Fruit fly (Drosophila melanogaster): ENCODE results near the gene CG4669.

The CG4669 gene

DNA sequence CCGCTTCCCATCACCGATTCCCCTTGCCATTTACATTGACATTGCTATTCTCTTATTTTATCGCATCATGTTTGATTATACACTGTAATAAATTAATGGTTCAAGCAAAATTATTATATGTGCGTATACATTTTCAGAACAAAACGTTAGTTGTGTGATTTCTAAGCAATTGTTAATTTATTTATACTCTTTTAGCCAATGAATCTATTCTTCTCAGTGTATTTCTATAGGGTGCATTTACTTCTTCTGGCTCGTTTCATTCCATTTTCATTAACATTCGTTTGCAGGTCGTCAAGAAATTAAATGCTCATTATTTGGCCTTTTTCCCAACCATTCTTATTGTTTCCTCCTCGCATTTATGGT, 46.7 kb upstream of the CG4669 start (continued):
- peak; percentile 58 for TF ChIP-seq CG13424 (tag; optimal IDR thresholded peaks at IDR 0.05)
- TF ChIP-seq ranshi (GFP tag; IDR thresholded peaks at IDR 0.05) = peak; percentile 73; the same call in 1 of the 2 replicates
- peak; percentile 54 for TF ChIP-seq CG1024 (GFP tag; IDR thresholded peaks at IDR 0.05)
- peak; percentile 80 for TF ChIP-seq Sox102F (GFP tag; optimal IDR thresholded peaks at IDR 0.05)
- TF ChIP-seq Sry-β (GFP tag; optimal IDR thresholded peaks at IDR 0.05) = no peak
- no peak for TF ChIP-seq Mad (GFP tag; optimal IDR thresholded peaks at IDR 0.05)
- TF ChIP-seq da (GFP tag; optimal IDR thresholded peaks at IDR 0.05) = no peak
- TF ChIP-seq CG7357 (GFP tag; IDR thresholded peaks at IDR 0.05) = peak; percentile 32; the same call in 1 of the 3 replicates
- peak; percentile 24; the same call in 1 of the 2 replicates for TF ChIP-seq CG9932 (GFP tag; IDR thresholded peaks at IDR 0.05)
- TF ChIP-seq CG16813 (GFP tag; IDR thresholded peaks at IDR 0.05; ENCODE audit: partially characterized antibody) = no peak
- peak; percentile 28; the same call in 1 of the 2 replicates for TF ChIP-seq Rx (GFP tag; IDR thresholded peaks at IDR 0.05)
- no peak for TF ChIP-seq CG31388 (GFP tag; optimal IDR thresholded peaks at IDR 0.05)
- no peak for TF ChIP-seq zen2 (GFP tag; IDR thresholded peaks at IDR 0.05; ENCODE audit: partially characterized antibody)
- peak; percentile 13 for TF ChIP-seq D19B (GFP tag; optimal IDR thresholded peaks at IDR 0.05)
- TF ChIP-seq hkb (optimal IDR thresholded peaks at IDR 0.05) = no peak
- TF ChIP-seq hkb (GFP tag; IDR thresholded peaks at IDR 0.05) = peak; percentile 62
- peak; percentile 39 for TF ChIP-seq gsb-n (tag; optimal IDR thresholded peaks at IDR 0.05)
- TF ChIP-seq CG12769 (tag; optimal IDR thresholded peaks at IDR 0.05) = peak; percentile 69
- TF ChIP-seq fd3F (GFP tag; optimal IDR thresholded peaks at IDR 0.05) = peak; percentile 8
- peak; percentile 63 for TF ChIP-seq peb (GFP tag; IDR thresholded peaks at IDR 0.05)
- peak; percentile 51 for TF ChIP-seq CG9609 (GFP tag; optimal IDR thresholded peaks at IDR 0.05)
- TF ChIP-seq ase (GFP tag; IDR thresholded peaks at IDR 0.05) = peak; percentile 34; the same call in 1 of the 3 replicates
- TF ChIP-seq CG32772 (GFP tag; IDR thresholded peaks at IDR 0.05) = peak; percentile 51; the same call in 1 of the 2 replicates
- no peak for TF ChIP-seq nerfin-1 (tag; optimal IDR thresholded peaks at IDR 0.05)
- TF ChIP-seq sr (GFP tag; IDR thresholded peaks at IDR 0.05) = no peak
- peak; percentile 65 for TF ChIP-seq Oli (tag; optimal IDR thresholded peaks at IDR 0.05)
- no peak for TF ChIP-seq Dbx (GFP tag; IDR thresholded peaks at IDR 0.05)
- peak; percentile 59 for TF ChIP-seq CG6254 (GFP tag; optimal IDR thresholded peaks at IDR 0.05)
- TF ChIP-seq CG7372 (GFP tag; IDR thresholded peaks at IDR 0.05) = 0 out of 2 replicates have a peak, but pooled peaks have one; percentile 8
- TF ChIP-seq bsh (GFP tag; optimal IDR thresholded peaks at IDR 0.05) = peak in 1 of 2 experiments; percentile 87
- TF ChIP-seq jumu (GFP tag; optimal IDR thresholded peaks at IDR 0.05) = peak; percentile 1
- TF ChIP-seq CG17186 (GFP tag; optimal IDR thresholded peaks at IDR 0.05) = peak; percentile 0
- no peak for TF ChIP-seq Neu2 (GFP tag; optimal IDR thresholded peaks at IDR 0.05; ENCODE audit: borderline replicate concordance)
- peak in 1 of 2 experiments; percentile 21 for TF ChIP-seq insv (GFP tag; optimal IDR thresholded peaks at IDR 0.05)
- TF ChIP-seq CG14710 (tag; optimal IDR thresholded peaks at IDR 0.05) = peak; percentile 46
- TF ChIP-seq mam (GFP tag; optimal IDR thresholded peaks at IDR 0.05) = peak; percentile 43
- TF ChIP-seq CG12104 (GFP tag; optimal IDR thresholded peaks at IDR 0.05) = no peak
- no peak for TF ChIP-seq pum (GFP tag; optimal IDR thresholded peaks at IDR 0.05)
- TF ChIP-seq Atf6 (GFP tag; IDR thresholded peaks at IDR 0.05) = peak; percentile 23; the same call in 1 of the 2 replicates
- TF ChIP-seq gem (tag; optimal IDR thresholded peaks at IDR 0.05) = peak; percentile 80
- TF ChIP-seq az2 (GFP tag; optimal IDR thresholded peaks at IDR 0.05) = peak; percentile 42
- TF ChIP-seq Ets65A (GFP tag) = no peak
- TF ChIP-seq HmgZ (tag; optimal IDR thresholded peaks at IDR 0.05) = no peak
- peak; percentile 52 for TF ChIP-seq slp2 (GFP tag; optimal IDR thresholded peaks at IDR 0.05)
- TF ChIP-seq aop (GFP tag; IDR thresholded peaks at IDR 0.05) = no peak
- TF ChIP-seq CG14014 (GFP tag; IDR thresholded peaks at IDR 0.05) = peak; percentile 71
- TF ChIP-seq ara (GFP tag; IDR thresholded peaks at IDR 0.05) = peak; percentile 77
- no peak; the same call in 2 of the 3 replicates for TF ChIP-seq CG2889 (GFP tag; IDR thresholded peaks at IDR 0.05)
- 0 out of 2 replicates have a peak, but pooled peaks have one; percentile 37 for TF ChIP-seq sens-2 (GFP tag; IDR thresholded peaks at IDR 0.05)
- TF ChIP-seq Bteb2 (GFP tag; optimal IDR thresholded peaks at IDR 0.05) = peak; percentile 2
- TF ChIP-seq Hr78 (GFP tag; optimal IDR thresholded peaks at IDR 0.05) = no peak

All from whole organism, embryonic.